Worm (Caenorhabditis elegans) whole organism, late embryonic: ENCODE results near the gene W06G6.15.

Source experiments
- elt-4 ChIP-seq: sonication (generic microtip); optimal IDR thresholded peaks from 2 replicates; lab custom pipeline; 2016; ENCODE audit warnings: missing genetic modification characterization, missing compliant biosample characterization
- lim-6 ChIP-seq: sonication (generic microtip); optimal IDR thresholded peaks from 2 replicates; lab custom pipeline; 2016; ENCODE audit warnings: missing genetic modification characterization, missing compliant biosample characterization
- pha-4 ChIP-seq: fragments of 150-350 bp; optimal IDR thresholded peaks from 2 replicates; lab custom pipeline; 2018; ENCODE audit warnings: missing biosample characterization, missing genetic modification reagents, missing genetic modification characterization
- tbx-2 ChIP-seq: sonication (generic microtip); optimal IDR thresholded peaks from 2 replicates; lab custom pipeline; 2016; ENCODE audit warnings: missing genetic modification characterization, missing compliant biosample characterization

DNA sequence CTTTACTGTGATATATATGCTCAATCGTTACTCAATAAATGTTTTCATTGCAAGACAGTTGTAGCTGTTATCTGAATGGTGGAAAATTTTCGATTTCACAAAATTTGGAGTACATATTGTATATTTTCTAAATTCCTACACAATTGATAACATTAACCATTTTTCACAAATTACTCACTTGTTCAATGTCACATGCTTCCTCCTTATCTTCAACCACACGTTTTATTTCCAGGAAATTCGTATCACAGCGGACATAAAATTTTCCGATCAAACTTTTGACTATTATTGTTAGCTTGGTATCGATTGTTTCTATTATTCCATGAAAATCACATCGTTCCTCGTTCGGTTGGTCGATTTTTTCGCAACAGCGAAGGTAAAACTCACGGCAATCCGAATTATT lies 45.9 kb upstream of the W06G6.15 start:
- no peak for TF ChIP-seq elt-4
- no peak for TF ChIP-seq pha-4 (tag; lab: Kevin White, UChicago)
- no peak for TF ChIP-seq lim-6 (tag; lab: Kevin White, UChicago)
- TF ChIP-seq tbx-2 (tag; lab: Kevin White, UChicago): no peak
